Fruit fly (Drosophila melanogaster): ENCODE measurements around the gene yellow-k.

dm6 chr3L:15493886-15494598 is 26.4 kb upstream of the yellow-k start:
- TF ChIP-seq Hr78 (GFP tag; optimal IDR thresholded peaks at IDR 0.05) (no peak), Rel (GFP tag; optimal IDR thresholded peaks at IDR 0.05) (no peak), Rel (tag; optimal IDR thresholded peaks at IDR 0.05) (no peak), h (GFP tag; optimal IDR thresholded peaks at IDR 0.05) (no peak), CG32264 (GFP tag; optimal IDR thresholded peaks at IDR 0.05) (no peak), ey (GFP tag; optimal IDR thresholded peaks at IDR 0.05) (no peak), N (GFP tag; optimal IDR thresholded peaks at IDR 0.05) (no peak), OdsH (GFP tag; optimal IDR thresholded peaks at IDR 0.05) (no peak), psq (GFP tag; optimal IDR thresholded peaks at IDR 0.05) (no peak), Abd-B (GFP tag; optimal IDR thresholded peaks at IDR 0.05) (no peak), lola (GFP tag; optimal IDR thresholded peaks at IDR 0.05) (no peak), foxo (GFP tag; optimal IDR thresholded peaks at IDR 0.05) (no peak), usp (GFP tag; optimal IDR thresholded peaks at IDR 0.05) (no peak), dmrt93B (GFP tag; optimal IDR thresholded peaks at IDR 0.05) (no peak), Vsx2 (GFP tag; optimal IDR thresholded peaks at IDR 0.05; ENCODE audit: partially characterized antibody) (peak; percentile 80)
